Fruit fly (Drosophila melanogaster): ENCODE measurements around the gene gzl.

The gzl gene

DNA sequence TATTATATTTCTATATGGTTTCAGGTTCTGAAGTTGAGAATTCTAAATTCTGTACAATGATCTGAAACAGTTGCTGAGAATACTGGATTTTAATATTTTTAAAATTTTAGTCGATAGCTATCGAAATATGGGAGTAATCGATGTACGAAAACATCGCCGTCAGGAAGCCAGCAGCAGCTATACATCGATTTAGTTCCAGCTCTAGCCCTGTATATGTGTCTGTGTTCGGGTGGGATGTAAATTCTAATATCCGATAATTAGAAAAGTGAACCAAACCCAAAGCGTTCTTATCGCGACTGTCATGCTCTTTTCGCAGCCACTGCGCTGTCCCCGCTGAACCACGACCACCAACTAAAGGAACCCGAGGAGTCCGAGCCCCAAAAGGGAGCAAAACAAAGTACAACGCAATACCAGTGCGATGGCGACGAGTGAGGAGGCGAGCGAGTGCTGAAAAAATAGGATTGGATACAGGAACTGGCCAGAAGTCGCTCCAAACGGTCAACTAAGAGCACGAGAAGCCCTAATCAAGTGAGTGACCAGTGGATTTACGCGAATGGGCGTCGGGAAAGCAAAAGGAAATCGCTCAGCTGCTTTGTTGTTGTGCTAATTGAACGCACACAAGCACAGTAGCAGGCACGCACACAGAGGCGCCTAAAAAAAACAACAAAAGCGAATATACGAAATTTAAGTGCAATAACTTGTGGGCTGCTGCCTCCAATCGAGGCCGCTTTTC is at the start of gene gzl:
Gene gzl, plus strand, starts transcription at position 182 of the 733 bp plus-strand sequence.
- TF ChIP-seq ovo (GFP tag; optimal IDR thresholded peaks at IDR 0.05) (no peak), CG11617 (GFP tag; optimal IDR thresholded peaks at IDR 0.05) (peak; percentile 35), CG7045 (GFP tag; optimal IDR thresholded peaks at IDR 0.05) (no peak), Mnt (GFP tag; optimal IDR thresholded peaks at IDR 0.05) (peak; percentile 17), CG12768 (GFP tag; optimal IDR thresholded peaks at IDR 0.05) (peak; percentile 9), CG1620 (GFP tag; optimal IDR thresholded peaks at IDR 0.05) (peak; percentile 31), CG7101 (tag; optimal IDR thresholded peaks at IDR 0.05) (no peak), cic (GFP tag; optimal IDR thresholded peaks at IDR 0.05) (peak; percentile 46)

DNA sequence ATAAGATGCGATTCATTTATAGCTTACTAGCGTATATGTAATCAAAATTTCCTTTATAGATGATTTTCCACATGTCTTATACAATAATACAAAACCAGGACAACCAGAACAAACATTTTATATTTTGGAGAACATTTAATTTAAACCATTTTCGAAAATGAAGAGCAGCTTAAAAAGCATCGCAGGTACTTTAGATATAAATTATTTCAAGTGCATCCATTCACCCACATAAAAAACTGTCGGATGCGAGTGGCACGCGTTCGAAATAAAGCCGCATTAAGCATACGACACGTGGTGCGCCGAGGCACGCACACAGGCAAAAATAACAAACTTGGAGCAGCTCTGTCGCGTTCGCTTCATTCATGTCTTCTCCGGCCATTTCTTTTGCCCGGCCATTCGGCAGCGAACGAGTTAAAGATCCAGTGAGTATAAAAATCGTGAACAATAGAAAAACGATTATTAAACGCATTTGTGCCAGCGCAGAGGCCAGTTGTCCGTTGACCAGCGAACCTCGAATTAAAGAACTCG is 47.7 kb upstream of the gzl start, which contains the start of gene Osi19:
Gene Osi19, plus strand, starts transcription at position 457 of the 528 bp plus-strand sequence.
- TF ChIP-seq cnc (optimal IDR thresholded peaks at IDR 0.05) (no peak), Crg-1 (GFP tag; optimal IDR thresholded peaks at IDR 0.05) (no peak), toe (GFP tag; optimal IDR thresholded peaks at IDR 0.05) (no peak), CG33017 (tag; optimal IDR thresholded peaks at IDR 0.05) (no peak), CG5204 (GFP tag; optimal IDR thresholded peaks at IDR 0.05) (no peak), Hr96 (GFP tag; optimal IDR thresholded peaks at IDR 0.05) (no peak), kay (GFP tag; ENCODE audit: borderline replicate concordance) (no peak), ovo (GFP tag; optimal IDR thresholded peaks at IDR 0.05) (no peak), CG14711 (tag; optimal IDR thresholded peaks at IDR 0.05) (no peak), CG7045 (GFP tag; optimal IDR thresholded peaks at IDR 0.05) (no peak)

DNA sequence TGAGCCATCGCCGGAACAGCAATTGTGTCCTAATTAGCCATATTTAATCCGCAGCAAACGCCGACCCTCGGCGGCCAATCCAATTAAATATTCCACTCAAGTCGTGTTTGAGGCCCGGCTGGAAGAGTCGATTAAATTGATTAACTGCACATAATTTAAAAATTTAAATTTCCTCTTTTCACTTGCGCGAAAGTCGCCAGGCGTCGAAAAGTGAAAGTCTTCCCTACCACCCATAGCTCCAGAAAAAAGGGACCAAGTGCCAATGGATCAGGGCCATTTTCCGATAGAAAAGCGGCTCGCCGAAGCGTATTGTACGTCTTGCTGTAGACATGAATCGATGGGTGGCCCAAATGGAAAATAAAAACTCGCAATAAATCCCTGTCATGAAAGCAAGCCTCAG is 45.3 kb upstream of the gzl start:
- TF ChIP-seq Clk (GFP tag; optimal IDR thresholded peaks at IDR 0.05), result no peak
- no peak for TF ChIP-seq cnc (optimal IDR thresholded peaks at IDR 0.05)
- TF ChIP-seq CG7045 (GFP tag; optimal IDR thresholded peaks at IDR 0.05), result no peak
- no peak for TF ChIP-seq Mnt (GFP tag; optimal IDR thresholded peaks at IDR 0.05)
- no peak for TF ChIP-seq toe (GFP tag; optimal IDR thresholded peaks at IDR 0.05)
- TF ChIP-seq tj (GFP tag; optimal IDR thresholded peaks at IDR 0.05), result no peak
- TF ChIP-seq CG7101 (tag; optimal IDR thresholded peaks at IDR 0.05), result no peak

DNA sequence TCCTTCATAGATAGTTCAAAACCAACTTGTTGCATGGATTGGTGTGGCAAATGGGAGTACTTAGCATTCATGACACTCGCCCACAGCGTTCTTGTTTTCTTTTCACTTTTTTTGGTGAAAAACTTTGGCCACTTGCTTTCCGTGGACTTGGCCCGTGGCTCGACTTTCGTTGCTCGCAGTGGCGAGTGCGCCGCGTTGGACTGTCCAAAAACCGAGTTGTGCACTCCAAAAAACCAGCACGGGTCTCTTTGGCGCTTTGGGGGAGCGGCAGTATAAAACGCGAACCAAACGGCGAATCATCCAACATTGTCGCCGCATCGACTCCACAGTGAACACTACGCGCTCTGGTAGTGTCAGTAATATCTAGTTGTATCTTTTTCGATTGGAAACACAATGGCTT is 42.9 kb upstream of the gzl start, which contains the start of gene Osi20:
Gene Osi20, plus strand, starts transcription at position 301 of the 400 bp plus-strand sequence.
- no peak for TF ChIP-seq CG12768 (GFP tag; optimal IDR thresholded peaks at IDR 0.05)
- TF ChIP-seq ovo (GFP tag; optimal IDR thresholded peaks at IDR 0.05), result no peak
- no peak for TF ChIP-seq CG33017 (tag; optimal IDR thresholded peaks at IDR 0.05)
- TF ChIP-seq CG1620 (GFP tag; optimal IDR thresholded peaks at IDR 0.05), result no peak
- TF ChIP-seq kay (GFP tag; ENCODE audit: borderline replicate concordance), result no peak
- no peak for TF ChIP-seq toe (GFP tag; optimal IDR thresholded peaks at IDR 0.05)
- no peak for TF ChIP-seq CG5204 (GFP tag; optimal IDR thresholded peaks at IDR 0.05)
- no peak for TF ChIP-seq Crg-1 (GFP tag; optimal IDR thresholded peaks at IDR 0.05)
- TF ChIP-seq bab1 (GFP tag; optimal IDR thresholded peaks at IDR 0.05), result no peak
- TF ChIP-seq CG11617 (GFP tag; optimal IDR thresholded peaks at IDR 0.05), result no peak
- TF ChIP-seq CG14711 (tag; optimal IDR thresholded peaks at IDR 0.05), result no peak
- no peak for TF ChIP-seq Hr96 (GFP tag; optimal IDR thresholded peaks at IDR 0.05)
- TF ChIP-seq CG7101 (tag; optimal IDR thresholded peaks at IDR 0.05), result no peak
- no peak for TF ChIP-seq Clk (GFP tag; optimal IDR thresholded peaks at IDR 0.05)
- no peak for TF ChIP-seq cic (GFP tag; optimal IDR thresholded peaks at IDR 0.05)
- no peak for TF ChIP-seq Mnt (GFP tag; optimal IDR thresholded peaks at IDR 0.05)
- no peak for TF ChIP-seq cnc (optimal IDR thresholded peaks at IDR 0.05)

DNA sequence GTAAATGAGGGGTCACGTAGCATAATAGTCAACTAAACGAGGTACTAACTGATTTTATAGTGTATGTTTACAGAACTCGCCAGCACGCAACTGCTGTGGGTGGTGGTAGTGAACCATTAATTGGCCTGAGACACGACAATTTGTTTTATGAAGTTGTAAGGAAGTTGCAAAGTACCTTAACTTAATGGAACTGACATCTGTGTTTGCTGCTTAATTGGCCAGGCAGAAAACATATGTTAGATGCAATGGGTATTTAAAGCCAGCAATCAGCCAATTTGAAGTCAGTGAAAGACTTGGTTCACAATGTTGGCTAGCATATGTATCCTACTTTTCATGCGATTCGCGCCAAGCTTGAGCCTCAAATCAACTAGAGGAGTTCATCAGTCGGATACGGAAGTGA is 41.0 kb upstream of the gzl start, which contains the start of gene CG17917:
Gene CG17917, plus strand, starts transcription at position 301 of the 400 bp plus-strand sequence.
- TF ChIP-seq CG1620 (GFP tag; optimal IDR thresholded peaks at IDR 0.05) (no peak), Crg-1 (GFP tag; optimal IDR thresholded peaks at IDR 0.05) (no peak), Clk (GFP tag; optimal IDR thresholded peaks at IDR 0.05) (no peak), CG11617 (GFP tag; optimal IDR thresholded peaks at IDR 0.05) (no peak), CG5204 (GFP tag; optimal IDR thresholded peaks at IDR 0.05) (no peak), toe (GFP tag; optimal IDR thresholded peaks at IDR 0.05) (no peak), bab1 (GFP tag; optimal IDR thresholded peaks at IDR 0.05) (no peak), cic (GFP tag; optimal IDR thresholded peaks at IDR 0.05) (no peak), Hr96 (GFP tag; optimal IDR thresholded peaks at IDR 0.05) (no peak), kay (GFP tag; ENCODE audit: borderline replicate concordance) (no peak), CG33017 (tag; optimal IDR thresholded peaks at IDR 0.05) (no peak), Mnt (GFP tag; optimal IDR thresholded peaks at IDR 0.05) (no peak), CG14711 (tag; optimal IDR thresholded peaks at IDR 0.05) (no peak), CG7045 (GFP tag; optimal IDR thresholded peaks at IDR 0.05) (no peak), CG12768 (GFP tag; optimal IDR thresholded peaks at IDR 0.05) (no peak), pad (GFP tag; optimal IDR thresholded peaks at IDR 0.05) (no peak), cnc (optimal IDR thresholded peaks at IDR 0.05) (no peak), CG7101 (tag; optimal IDR thresholded peaks at IDR 0.05) (no peak), tj (GFP tag; optimal IDR thresholded peaks at IDR 0.05) (no peak), ovo (GFP tag; optimal IDR thresholded peaks at IDR 0.05) (no peak)

DNA sequence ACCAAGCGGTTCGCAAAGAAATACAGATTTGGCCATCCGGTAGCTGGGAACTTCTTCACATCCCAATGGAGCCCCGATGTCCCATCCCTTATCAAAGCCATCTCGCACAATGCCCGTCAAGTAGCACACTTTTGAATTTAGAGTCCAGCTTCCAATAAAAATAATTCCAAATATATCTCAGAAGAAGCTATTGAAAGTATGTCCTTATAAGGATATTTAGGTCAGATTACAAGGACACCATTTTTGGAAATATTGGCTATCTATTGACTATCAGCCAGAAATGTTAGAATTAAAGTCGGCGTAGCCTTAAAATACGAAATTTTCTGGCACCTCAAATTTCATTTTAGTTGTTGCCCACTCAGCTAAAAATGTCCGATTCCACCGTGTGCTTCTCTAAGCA is 40.0 kb upstream of the gzl start, which contains the start of gene CG10298:
Gene CG10298, plus strand, starts transcription at position 301 of the 400 bp plus-strand sequence.
- TF ChIP-seq cic (GFP tag; optimal IDR thresholded peaks at IDR 0.05), result no peak
- TF ChIP-seq Hr96 (GFP tag; optimal IDR thresholded peaks at IDR 0.05), result no peak
- TF ChIP-seq CG14711 (tag; optimal IDR thresholded peaks at IDR 0.05), result no peak
- no peak for TF ChIP-seq bab1 (GFP tag; optimal IDR thresholded peaks at IDR 0.05)
- no peak for TF ChIP-seq Mnt (GFP tag; optimal IDR thresholded peaks at IDR 0.05)
- no peak for TF ChIP-seq CG7045 (GFP tag; optimal IDR thresholded peaks at IDR 0.05)
- no peak for TF ChIP-seq Crg-1 (GFP tag; optimal IDR thresholded peaks at IDR 0.05)
- TF ChIP-seq CG7101 (tag; optimal IDR thresholded peaks at IDR 0.05), result no peak
- no peak for TF ChIP-seq CG5204 (GFP tag; optimal IDR thresholded peaks at IDR 0.05)
- TF ChIP-seq CG33017 (tag; optimal IDR thresholded peaks at IDR 0.05), result no peak
- no peak for TF ChIP-seq tj (GFP tag; optimal IDR thresholded peaks at IDR 0.05)
- no peak for TF ChIP-seq ovo (GFP tag; optimal IDR thresholded peaks at IDR 0.05)
- no peak for TF ChIP-seq Clk (GFP tag; optimal IDR thresholded peaks at IDR 0.05)
- TF ChIP-seq pad (GFP tag; optimal IDR thresholded peaks at IDR 0.05), result no peak
- TF ChIP-seq cnc (optimal IDR thresholded peaks at IDR 0.05), result no peak
